Fruit fly (Drosophila melanogaster): ENCODE data around the gene CG18558.

CG18558 gene

dm6 chr2L:2874542-2875194 is 30.4 kb upstream of the CG18558 start, which contains the start of gene CG8814 (continued):
- peak; percentile 64 for TF ChIP-seq NFAT (GFP tag; IDR thresholded peaks at IDR 0.05)
- TF ChIP-seq esg (GFP tag; conservative IDR thresholded peaks at IDR 0.05): peak; percentile 62
- TF ChIP-seq fd102C (GFP tag; optimal IDR thresholded peaks at IDR 0.05): no peak
- peak; percentile 56; the same call in 1 of the 2 replicates for TF ChIP-seq Atf6 (GFP tag; IDR thresholded peaks at IDR 0.05)
- TF ChIP-seq CG18262 (tag; optimal IDR thresholded peaks at IDR 0.05): peak; percentile 69
- TF ChIP-seq kay (GFP tag; optimal IDR thresholded peaks at IDR 0.05): peak; percentile 53
- TF ChIP-seq hbn (GFP tag; IDR thresholded peaks at IDR 0.05; ENCODE audit: partially characterized antibody): peak; percentile 62
- TF ChIP-seq Six4 (GFP tag; optimal IDR thresholded peaks at IDR 0.05): peak; percentile 36
- TF ChIP-seq Sry-δ (GFP tag; optimal IDR thresholded peaks at IDR 0.05): peak; percentile 80
- no peak for TF ChIP-seq Dfd (GFP tag; optimal IDR thresholded peaks at IDR 0.05)
- no peak for TF ChIP-seq PHDP (tag; optimal IDR thresholded peaks at IDR 0.05)
- peak; percentile 17 for TF ChIP-seq CG12744 (GFP tag; optimal IDR thresholded peaks at IDR 0.05)
- TF ChIP-seq CG10654 (GFP tag; optimal IDR thresholded peaks at IDR 0.05): peak; percentile 54
- no peak for TF ChIP-seq TFAM (GFP tag; optimal IDR thresholded peaks at IDR 0.05)
- TF ChIP-seq CG12769 (tag; optimal IDR thresholded peaks at IDR 0.05): no peak
- peak; percentile 26 for TF ChIP-seq bab2 (GFP tag; optimal IDR thresholded peaks at IDR 0.05)
- TF ChIP-seq CG3726 (GFP tag; IDR thresholded peaks at IDR 0.05): no peak
- TF ChIP-seq CG16815 (GFP tag; optimal IDR thresholded peaks at IDR 0.05): peak; percentile 61
- TF ChIP-seq mld (GFP tag; IDR thresholded peaks at IDR 0.05; ENCODE audit: partially characterized antibody): peak; percentile 68; the same call in 2 of the 3 replicates
- peak; percentile 63 for TF ChIP-seq MBD-R2 (GFP tag; IDR thresholded peaks at IDR 0.05)
- peak; percentile 61 for TF ChIP-seq MESR4 (GFP tag; optimal IDR thresholded peaks at IDR 0.05)
- peak; percentile 70 for TF ChIP-seq CG14014 (GFP tag; IDR thresholded peaks at IDR 0.05)
- TF ChIP-seq CG10431 (GFP tag; optimal IDR thresholded peaks at IDR 0.05): no peak
- peak; percentile 31 for TF ChIP-seq dmrt99B (tag; optimal IDR thresholded peaks at IDR 0.05)
- TF ChIP-seq CG15514 (GFP tag; optimal IDR thresholded peaks at IDR 0.05): peak; percentile 68
- TF ChIP-seq CrebB (tag; optimal IDR thresholded peaks at IDR 0.05): no peak
- TF ChIP-seq CoRest (tag; optimal IDR thresholded peaks at IDR 0.05): peak; percentile 87
- peak; percentile 68 for TF ChIP-seq CG12104 (GFP tag; optimal IDR thresholded peaks at IDR 0.05)
- peak; percentile 36 for TF ChIP-seq Antp (GFP tag; optimal IDR thresholded peaks at IDR 0.05)
- no peak for TF ChIP-seq CG6765 (GFP tag; optimal IDR thresholded peaks at IDR 0.05)
- TF ChIP-seq ase (GFP tag; IDR thresholded peaks at IDR 0.05): no peak; the same call in 2 of the 3 replicates
- TF ChIP-seq Taf1 (GFP tag; IDR thresholded peaks at IDR 0.05): no peak
- peak; percentile 53; the same call in 2 of the 3 replicates for TF ChIP-seq CG14050 (GFP tag; IDR thresholded peaks at IDR 0.05)
- peak; percentile 75 for TF ChIP-seq Dek (tag; optimal IDR thresholded peaks at IDR 0.05)
- TF ChIP-seq HmgZ (tag; optimal IDR thresholded peaks at IDR 0.05): no peak
- TF ChIP-seq CG6689 (GFP tag; IDR thresholded peaks at IDR 0.05): peak; percentile 74
- TF ChIP-seq CG2116 (GFP tag; optimal IDR thresholded peaks at IDR 0.05): peak; percentile 99
- TF ChIP-seq CG12391 (tag; optimal IDR thresholded peaks at IDR 0.05): peak; percentile 83
- TF ChIP-seq sd (tag; optimal IDR thresholded peaks at IDR 0.05): peak; percentile 34
- TF ChIP-seq CG34224 (GFP tag; IDR thresholded peaks at IDR 0.05; ENCODE audit: partially characterized antibody): peak; percentile 70
- no peak for TF ChIP-seq sim (GFP tag; IDR thresholded peaks at IDR 0.05)
- peak; percentile 78 for TF ChIP-seq abd-A (tag; optimal IDR thresholded peaks at IDR 0.05)
- TF ChIP-seq chm (GFP tag; IDR thresholded peaks at IDR 0.05): 0 out of 2 replicates have a peak, but pooled peaks have one; percentile 11
- peak; percentile 69 for TF ChIP-seq CG11085 (GFP tag; IDR thresholded peaks at IDR 0.05)
- peak; percentile 72; the same call in 2 of the 3 replicates for TF ChIP-seq dysf (GFP tag; IDR thresholded peaks at IDR 0.05)
- TF ChIP-seq dan (GFP tag; IDR thresholded peaks at IDR 0.05): no peak
- TF ChIP-seq CG2875 (GFP tag; optimal IDR thresholded peaks at IDR 0.05): no peak
- peak; percentile 3 for TF ChIP-seq psq (GFP tag; optimal IDR thresholded peaks at IDR 0.05)
- TF ChIP-seq Sry-β (GFP tag; optimal IDR thresholded peaks at IDR 0.05): no peak
- peak; percentile 49 for TF ChIP-seq Ets97D (GFP tag; optimal IDR thresholded peaks at IDR 0.05)
